Worm (Caenorhabditis elegans): ENCODE data around the gene R07H5.16.
"Not testable (repeated sequence)": the region's sequence is repeated elsewhere in the genome, so short reads cannot be mapped to it uniquely, and the experiment has no call there.

R07H5.16 gene

DNA sequence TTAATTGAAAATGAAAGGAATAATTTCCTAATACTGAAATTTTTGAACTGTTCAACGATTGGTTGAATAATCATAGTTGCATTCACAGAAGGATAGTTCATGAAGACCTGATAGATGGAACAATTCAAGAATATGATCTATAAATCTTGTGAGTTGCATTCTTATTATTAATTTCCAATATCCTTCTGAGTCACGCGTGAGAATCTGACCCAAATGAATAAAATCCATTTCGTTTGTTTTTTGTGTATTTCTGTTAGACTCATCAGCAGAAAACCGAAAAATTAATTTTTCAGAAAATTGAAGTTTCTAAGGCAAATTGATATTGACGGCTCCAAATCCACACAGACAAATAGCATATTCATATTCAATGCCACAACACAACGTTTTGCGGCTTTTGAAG is 9.7 kb upstream of the R07H5.16 start, which contains the start of gene fbxb-79:
fbxb-79 (minus strand) TSS at position 101 of the 400 bp plus-strand sequence.
- TF ChIP-seq daf-12 (tag; optimal IDR thresholded peaks at IDR 0.05) (no peak), mml-1 (tag; optimal IDR thresholded peaks at IDR 0.05) (no peak), lin-39 (tag; optimal IDR thresholded peaks at IDR 0.05) (no peak), egl-27 (tag; optimal IDR thresholded peaks at IDR 0.05) (no peak), ztf-4 (tag; optimal IDR thresholded peaks at IDR 0.05) (no peak), ZK546.5 (tag; optimal IDR thresholded peaks at IDR 0.05) (no peak), sea-2 (GFP tag; optimal IDR thresholded peaks at IDR 0.05) (no peak), elt-1 (tag; optimal IDR thresholded peaks at IDR 0.05) (no peak), nhr-67 (tag; optimal IDR thresholded peaks at IDR 0.05) (no peak), ama-1 (optimal IDR thresholded peaks at IDR 0.05) (no peak), zag-1 (tag; optimal IDR thresholded peaks at IDR 0.05) (no peak), ztf-11 (tag; optimal IDR thresholded peaks at IDR 0.05) (no peak), pqm-1 (tag; optimal IDR thresholded peaks at IDR 0.05) (no peak), snpc-4 (tag; optimal IDR thresholded peaks at IDR 0.05) (no peak), elt-3 (tag; optimal IDR thresholded peaks at IDR 0.05) (no peak), jun-1 (tag; optimal IDR thresholded peaks at IDR 0.05) (no peak), unc-39 (tag; optimal IDR thresholded peaks at IDR 0.05) (no peak), ceh-28 (tag; optimal IDR thresholded peaks at IDR 0.05) (no peak)

DNA sequence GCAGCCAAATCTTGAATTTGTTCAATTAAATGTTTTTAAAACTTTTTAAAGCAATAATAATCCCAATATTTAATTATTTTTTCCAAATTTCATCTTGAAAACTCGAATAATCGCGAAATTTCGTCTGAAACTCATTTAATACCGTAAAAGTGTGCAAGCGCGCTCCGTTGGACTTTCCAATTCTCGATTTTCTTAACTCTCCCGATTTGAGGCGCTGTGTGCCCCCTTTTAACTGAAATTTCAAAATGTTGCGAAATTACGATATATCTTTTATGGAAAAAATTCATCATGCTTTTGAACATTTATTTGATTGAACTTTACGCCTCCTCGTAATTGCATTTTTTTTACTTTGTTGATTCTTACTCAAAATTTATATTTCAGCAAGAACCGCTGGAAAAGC is 3.3 kb downstream of the R07H5.16 start, which contains the start of gene R07H5.11:
R07H5.11 (plus strand) TSS at position 380 of the 400 bp plus-strand sequence.
- TF ChIP-seq nhr-237 (tag; optimal IDR thresholded peaks at IDR 0.05); fkh-2 (tag; optimal IDR thresholded peaks at IDR 0.05); unc-62 (GFP tag; optimal IDR thresholded peaks at IDR 0.05): not testable (repeated sequence)

DNA sequence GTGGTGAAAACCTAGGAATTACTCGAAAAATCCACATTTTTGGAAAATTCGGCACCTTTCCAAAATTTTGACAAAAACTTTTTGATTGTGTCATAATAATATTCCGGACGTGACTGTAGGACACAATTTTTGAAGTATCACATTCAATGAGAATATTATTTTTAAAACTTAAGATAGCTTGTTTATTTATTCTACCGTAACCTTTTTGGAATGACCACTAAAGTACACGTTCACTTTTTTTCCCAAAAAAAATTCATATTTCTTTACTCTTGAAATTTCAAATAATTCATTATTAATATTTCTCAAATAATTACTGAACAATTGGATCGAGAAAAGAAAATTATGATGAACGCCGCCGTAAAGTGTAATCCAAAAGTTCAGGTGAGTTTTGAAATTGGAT is 8.1 kb downstream of the R07H5.16 start, which contains the start of gene R07H5.9:
R07H5.9 (plus strand) TSS at position 301 of the 400 bp plus-strand sequence.
- no peak for TF ChIP-seq pqm-1 (tag; optimal IDR thresholded peaks at IDR 0.05)
- no peak for TF ChIP-seq nhr-237 (tag; optimal IDR thresholded peaks at IDR 0.05)
- TF ChIP-seq unc-39 (tag; optimal IDR thresholded peaks at IDR 0.05), result no peak
- no peak for TF ChIP-seq ztf-4 (tag; optimal IDR thresholded peaks at IDR 0.05)
- TF ChIP-seq mml-1 (tag; optimal IDR thresholded peaks at IDR 0.05), result no peak
- no peak for TF ChIP-seq nhr-43 (tag; optimal IDR thresholded peaks at IDR 0.05; ENCODE audit: poor library complexity, severe bottlenecking)
- TF ChIP-seq nhr-12 (tag; optimal IDR thresholded peaks at IDR 0.05), result no peak
- TF ChIP-seq nhr-11 (tag; optimal IDR thresholded peaks at IDR 0.05), result no peak
- TF ChIP-seq R02D3.7 (tag; optimal IDR thresholded peaks at IDR 0.05), result no peak
- no peak for TF ChIP-seq tbx-2 (tag; optimal IDR thresholded peaks at IDR 0.05)
- TF ChIP-seq ceh-82 (tag; optimal IDR thresholded peaks at IDR 0.05), result no peak
- no peak for TF ChIP-seq egl-5 (tag; optimal IDR thresholded peaks at IDR 0.05)

DNA sequence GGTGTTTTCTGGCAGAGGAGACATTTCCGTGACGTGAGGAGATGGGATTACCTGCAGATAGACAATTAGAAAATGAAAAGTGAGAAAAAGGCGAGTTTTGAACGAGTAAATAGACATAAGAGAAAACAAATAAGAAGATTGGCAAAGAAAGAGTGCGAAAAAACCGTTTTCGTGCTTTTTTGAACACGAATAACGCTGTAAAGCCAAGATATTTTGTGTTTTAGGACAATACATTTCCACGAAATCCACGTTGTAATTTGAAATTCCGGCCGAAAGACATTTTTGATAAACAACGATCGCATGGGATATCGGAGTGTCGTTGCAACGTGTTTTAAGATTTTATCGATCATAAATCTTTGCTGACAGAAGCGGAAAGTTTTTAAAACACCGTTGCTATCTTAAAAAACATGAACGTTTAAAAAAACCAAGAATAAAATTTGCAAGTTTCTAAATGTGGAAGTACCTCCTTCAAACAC is 11.7 kb downstream of the R07H5.16 start, which contains the start of gene adk-1:
adk-1 (minus strand) TSS at position 51 of the 476 bp plus-strand sequence.
- TF ChIP-seq lin-15B (tag; optimal IDR thresholded peaks at IDR 0.05) (peak; percentile 44), nhr-76 (tag; optimal IDR thresholded peaks at IDR 0.05) (no peak), egl-27 (tag; optimal IDR thresholded peaks at IDR 0.05) (no peak), nfya-1 (tag; optimal IDR thresholded peaks at IDR 0.05; ENCODE audit: insufficient read depth) (peak; percentile 21)

DNA sequence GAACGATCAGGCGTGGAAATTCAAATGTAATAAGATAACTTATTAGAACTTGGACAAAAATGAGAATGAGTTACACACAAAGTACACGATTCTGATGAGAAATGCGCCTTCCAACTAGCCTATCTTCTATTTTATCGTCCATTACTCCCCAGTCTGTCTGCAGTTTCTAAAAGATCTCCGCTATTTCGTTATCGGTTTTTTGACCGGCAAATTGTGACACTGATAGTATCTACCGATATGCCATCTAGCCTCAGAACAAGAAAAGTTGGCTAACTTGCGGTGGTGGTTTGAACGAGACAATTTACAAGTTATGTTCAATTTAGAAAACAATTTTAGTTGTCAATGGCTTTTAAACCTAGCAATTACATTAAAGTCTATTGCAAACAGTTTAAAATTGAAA is 12.4 kb downstream of the R07H5.16 start:
- no peak for TF ChIP-seq zag-1 (tag; optimal IDR thresholded peaks at IDR 0.05)
- TF ChIP-seq pqm-1 (tag; optimal IDR thresholded peaks at IDR 0.05), result peak; percentile 18
- no peak for TF ChIP-seq egl-5 (tag; optimal IDR thresholded peaks at IDR 0.05)
- no peak for TF ChIP-seq ceh-82 (tag; optimal IDR thresholded peaks at IDR 0.05)
- TF ChIP-seq elt-1 (tag; optimal IDR thresholded peaks at IDR 0.05), result peak; percentile 96
- TF ChIP-seq elt-2 (tag; optimal IDR thresholded peaks at IDR 0.05), result peak; percentile 86
- no peak for TF ChIP-seq mdl-1 (tag; optimal IDR thresholded peaks at IDR 0.05)
- TF ChIP-seq ZK546.5 (tag; optimal IDR thresholded peaks at IDR 0.05), result no peak
- TF ChIP-seq unc-62 (GFP tag; optimal IDR thresholded peaks at IDR 0.05), result peak; percentile 25
- peak; percentile 29 for TF ChIP-seq ceh-28 (tag; optimal IDR thresholded peaks at IDR 0.05)
- peak; percentile 15 for TF ChIP-seq nhr-23 (tag; optimal IDR thresholded peaks at IDR 0.05)
- no peak for TF ChIP-seq snpc-4 (tag; optimal IDR thresholded peaks at IDR 0.05)
- no peak for TF ChIP-seq pha-4 (tag; optimal IDR thresholded peaks at IDR 0.05)
- peak; percentile 54 for TF ChIP-seq nhr-25 (tag; optimal IDR thresholded peaks at IDR 0.05)
- TF ChIP-seq eor-1 (tag; optimal IDR thresholded peaks at IDR 0.05), result no peak
- no peak for TF ChIP-seq R02D3.7 (tag; optimal IDR thresholded peaks at IDR 0.05)
- no peak for TF ChIP-seq jun-1 (tag; optimal IDR thresholded peaks at IDR 0.05)
- no peak for TF ChIP-seq nhr-11 (tag; optimal IDR thresholded peaks at IDR 0.05)

Measured in whole organism, L3 larva.